Worm (Caenorhabditis elegans): ENCODE measurements around the gene col-128.

- TF ChIP-seq skn-1 (tag; optimal IDR thresholded peaks at IDR 0.05), result no peak
- no peak for TF ChIP-seq egl-27 (tag; optimal IDR thresholded peaks at IDR 0.05)
- no peak for TF ChIP-seq ztf-4 (tag; optimal IDR thresholded peaks at IDR 0.05)
- TF ChIP-seq nhr-12 (tag; optimal IDR thresholded peaks at IDR 0.05), result no peak
- no peak for TF ChIP-seq ama-1 (optimal IDR thresholded peaks at IDR 0.05)
- TF ChIP-seq ceh-16 (tag; optimal IDR thresholded peaks at IDR 0.05), result no peak
These were observed 41.1 kb downstream of the col-128 start, which contains the start of gene M04B2.6 for ce11 chrIV:11510664-11511063.

Data from whole organism, L2 larva.